Fruit fly (Drosophila melanogaster): ENCODE results near the gene Traf6.

Traf6 gene

DNA sequence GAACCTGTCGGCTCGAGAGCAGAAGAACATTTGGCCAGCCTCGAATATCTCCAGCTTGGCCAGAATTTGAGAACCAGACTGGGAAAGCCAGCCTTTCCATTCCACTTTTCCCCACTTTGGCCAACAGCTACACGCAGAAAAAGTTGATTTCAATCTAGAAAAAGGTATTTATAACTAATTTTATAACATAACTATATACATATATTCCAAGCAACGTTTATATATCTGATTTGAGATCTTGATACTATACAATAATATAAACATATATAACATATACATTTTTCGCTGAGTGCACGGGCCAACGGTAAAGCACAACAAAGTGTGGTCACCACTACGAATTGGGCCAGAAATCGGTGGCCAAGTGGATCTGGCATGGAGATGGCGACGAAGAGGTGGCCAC, 6.3 kb upstream of the Traf6 start (continued):
- peak; percentile 23 for TF ChIP-seq achi (GFP tag; optimal IDR thresholded peaks at IDR 0.05)
- peak; percentile 8 for TF ChIP-seq acj6 (GFP tag; optimal IDR thresholded peaks at IDR 0.05)
- TF ChIP-seq Eip75B (GFP tag; optimal IDR thresholded peaks at IDR 0.05), result no peak
- no peak for TF ChIP-seq cyc (GFP tag; optimal IDR thresholded peaks at IDR 0.05)
- TF ChIP-seq eg (GFP tag; IDR thresholded peaks at IDR 0.05), result peak; percentile 68; the same call in 2 of the 3 replicates
- no peak for TF ChIP-seq Blimp-1 (GFP tag; optimal IDR thresholded peaks at IDR 0.05)
- peak; percentile 2 for TF ChIP-seq svp (GFP tag)
- no peak for TF ChIP-seq spab (GFP tag; optimal IDR thresholded peaks at IDR 0.05)
- peak; percentile 39 for TF ChIP-seq CG4318 (GFP tag; optimal IDR thresholded peaks at IDR 0.05)
- peak; percentile 20 for TF ChIP-seq Lpt (GFP tag; optimal IDR thresholded peaks at IDR 0.05)
- TF ChIP-seq CG10631 (GFP tag; optimal IDR thresholded peaks at IDR 0.05), result peak; percentile 14
- peak; percentile 74 for TF ChIP-seq CG15336 (GFP tag; IDR thresholded peaks at IDR 0.05)
- TF ChIP-seq Sox14 (GFP tag; optimal IDR thresholded peaks at IDR 0.05), result no peak
- peak; percentile 73 for TF ChIP-seq Eip78C (GFP tag)
- no peak for TF ChIP-seq Hr39 (GFP tag; optimal IDR thresholded peaks at IDR 0.05)
- TF ChIP-seq lz (GFP tag; optimal IDR thresholded peaks at IDR 0.05), result no peak
- no peak for TF ChIP-seq dsx (GFP tag; optimal IDR thresholded peaks at IDR 0.05; ENCODE audit: poor library complexity, severe bottlenecking)

DNA sequence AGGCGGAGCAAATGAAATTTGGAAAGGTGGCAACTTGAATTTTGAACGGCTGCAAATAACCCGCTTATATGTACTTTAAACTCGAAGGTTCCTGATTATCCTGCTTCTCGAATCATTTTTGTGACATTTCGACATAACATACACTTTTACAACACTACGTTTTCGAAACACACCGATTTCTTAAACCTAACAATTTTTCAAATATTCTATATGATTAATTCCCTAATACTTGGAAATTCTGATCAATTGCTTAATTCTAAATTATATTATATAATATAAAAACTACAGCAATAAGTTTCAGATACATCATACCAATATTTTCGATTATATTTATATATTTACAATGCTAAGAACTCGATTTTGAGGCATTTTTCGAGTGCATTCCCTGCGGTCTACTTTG, 5.5 kb upstream of the Traf6 start, which contains the start of gene CG10761:
Gene CG10761 (minus strand): TSS at position 101 of the 400 bp plus-strand sequence.
- TF ChIP-seq CG8119 (GFP tag; IDR thresholded peaks at IDR 0.05), result no peak
- no peak for TF ChIP-seq salr (GFP tag; optimal IDR thresholded peaks at IDR 0.05)
- TF ChIP-seq CG7368 (GFP tag; optimal IDR thresholded peaks at IDR 0.05), result no peak
- TF ChIP-seq eg (GFP tag; IDR thresholded peaks at IDR 0.05), result no peak
- no peak for TF ChIP-seq CG9139 (GFP tag; optimal IDR thresholded peaks at IDR 0.05)
- no peak for TF ChIP-seq Hr38 (GFP tag; optimal IDR thresholded peaks at IDR 0.05)
- no peak for TF ChIP-seq lz (GFP tag; optimal IDR thresholded peaks at IDR 0.05)
- no peak for TF ChIP-seq fkh (GFP tag; optimal IDR thresholded peaks at IDR 0.05)
- TF ChIP-seq fd85E (GFP tag; optimal IDR thresholded peaks at IDR 0.05), result no peak

DNA sequence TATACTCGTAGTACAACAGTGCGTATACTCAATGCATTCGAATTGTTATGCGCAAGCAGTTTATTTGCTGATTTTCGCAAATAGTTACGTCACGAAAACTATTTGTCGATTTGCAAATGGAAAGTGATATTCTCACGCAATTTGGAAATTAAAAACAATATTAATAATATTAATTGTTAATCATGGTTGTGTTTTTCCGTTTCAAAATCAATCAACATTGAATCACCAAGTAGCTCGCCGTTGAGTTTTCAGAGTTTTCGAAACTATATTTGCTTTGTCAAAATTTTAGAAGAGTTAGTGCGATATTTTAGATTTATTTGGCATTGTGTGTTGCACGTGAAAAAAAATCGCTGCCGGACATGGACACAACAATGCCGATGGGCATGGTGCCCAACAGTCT, 2.6 kb upstream of the Traf6 start, which contains the start of gene CG15337:
Gene CG15337 (plus strand): TSS at position 301 of the 400 bp plus-strand sequence.
- TF ChIP-seq Gug (GFP tag; IDR thresholded peaks at IDR 0.05) (no peak), net (GFP tag; optimal IDR thresholded peaks at IDR 0.05) (no peak), CG6792 (GFP tag; optimal IDR thresholded peaks at IDR 0.05) (no peak), Sox14 (GFP tag; optimal IDR thresholded peaks at IDR 0.05) (no peak), lz (GFP tag; optimal IDR thresholded peaks at IDR 0.05) (no peak), OdsH (GFP tag; optimal IDR thresholded peaks at IDR 0.05) (no peak), dsx (GFP tag; optimal IDR thresholded peaks at IDR 0.05; ENCODE audit: poor library complexity, severe bottlenecking) (no peak), CG6808 (GFP tag; optimal IDR thresholded peaks at IDR 0.05) (no peak), CG3919 (GFP tag; optimal IDR thresholded peaks at IDR 0.05) (no peak)

DNA sequence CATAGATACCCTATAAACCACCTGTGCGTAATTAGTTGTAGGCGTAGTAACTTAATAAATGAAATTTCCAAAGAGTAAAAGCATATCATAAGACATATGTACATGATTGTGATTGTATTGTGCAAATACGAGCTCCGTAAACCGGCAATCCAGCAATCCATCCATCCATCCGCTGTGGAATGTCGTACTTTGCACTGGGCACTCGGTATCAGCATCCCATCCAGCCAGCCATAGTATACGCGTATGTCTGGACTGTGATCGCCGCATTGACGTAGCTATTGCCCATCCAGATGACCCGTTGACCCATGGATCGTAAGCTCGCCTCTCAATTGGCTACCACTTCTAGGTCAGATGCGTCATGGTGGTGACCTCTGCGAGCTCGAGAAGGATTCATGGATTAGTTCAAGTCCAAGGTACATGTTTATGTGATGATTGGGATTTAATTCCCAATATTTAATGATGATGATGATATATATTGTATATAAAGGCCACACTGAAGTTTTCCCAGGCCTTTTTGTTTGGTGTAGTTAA, 1.8 kb upstream of the Traf6 start:
- peak; percentile 60 for TF ChIP-seq CG6854 (GFP tag; optimal IDR thresholded peaks at IDR 0.05)
- TF ChIP-seq Lpt (GFP tag; optimal IDR thresholded peaks at IDR 0.05), result no peak
- no peak for TF ChIP-seq fkh (GFP tag; optimal IDR thresholded peaks at IDR 0.05)
- TF ChIP-seq CG6276 (GFP tag; optimal IDR thresholded peaks at IDR 0.05), result peak; percentile 82
- TF ChIP-seq CG15336 (GFP tag; IDR thresholded peaks at IDR 0.05), result peak; percentile 55; the same call in 1 of the 2 replicates
- peak; percentile 48 for TF ChIP-seq spab (GFP tag; optimal IDR thresholded peaks at IDR 0.05)
- peak; percentile 28 for TF ChIP-seq dsx (GFP tag; optimal IDR thresholded peaks at IDR 0.05; ENCODE audit: poor library complexity, severe bottlenecking)
- no peak for TF ChIP-seq CG8319 (GFP tag; optimal IDR thresholded peaks at IDR 0.05)
- peak in 1 of 2 experiments; percentile 4 for TF ChIP-seq salr (GFP tag; optimal IDR thresholded peaks at IDR 0.05)
- TF ChIP-seq CG1621 (tag; optimal IDR thresholded peaks at IDR 0.05), result peak; percentile 56
- TF ChIP-seq net (GFP tag; optimal IDR thresholded peaks at IDR 0.05), result peak; percentile 36
- TF ChIP-seq Eip78C (GFP tag), result peak; percentile 40
- TF ChIP-seq ss (GFP tag; optimal IDR thresholded peaks at IDR 0.05), result peak; percentile 85 to 87
- no peak for TF ChIP-seq CG11902 (GFP tag; optimal IDR thresholded peaks at IDR 0.05)
- peak; percentile 6 for TF ChIP-seq CG10669 (GFP tag; optimal IDR thresholded peaks at IDR 0.05)
- TF ChIP-seq CG3919 (GFP tag; optimal IDR thresholded peaks at IDR 0.05), result peak; percentile 21
- peak; percentile 81 for TF ChIP-seq CG9139 (GFP tag; optimal IDR thresholded peaks at IDR 0.05)
- TF ChIP-seq topi (GFP tag; optimal IDR thresholded peaks at IDR 0.05), result no peak
- TF ChIP-seq eg (GFP tag; IDR thresholded peaks at IDR 0.05), result peak; percentile 24; the same call in 1 of the 3 replicates
- no peak for TF ChIP-seq Ets21C (GFP tag; optimal IDR thresholded peaks at IDR 0.05)
- peak; percentile 41; the same call in 1 of the 3 replicates for TF ChIP-seq CG8119 (GFP tag; IDR thresholded peaks at IDR 0.05)
- TF ChIP-seq CG16779 (tag; optimal IDR thresholded peaks at IDR 0.05), result peak; percentile 49
- no peak for TF ChIP-seq pdm3 (GFP tag; optimal IDR thresholded peaks at IDR 0.05)
- TF ChIP-seq CG6808 (GFP tag; optimal IDR thresholded peaks at IDR 0.05), result peak; percentile 81
- no peak for TF ChIP-seq fd59A (GFP tag; optimal IDR thresholded peaks at IDR 0.05)
- TF ChIP-seq svp (GFP tag), result peak; percentile 98
- TF ChIP-seq Sox14 (GFP tag; optimal IDR thresholded peaks at IDR 0.05), result no peak
